Worm (Caenorhabditis elegans) whole organism, L1 larva: ENCODE measurements around the gene col-110.

Source experiments
- ceh-82 ChIP-seq, 3 experiments: fragments of 150-350 bp in 1 of 3; sonication (generic microtip) in 2 of 3; optimal IDR thresholded peaks; 2 replicates each; lab custom pipeline; 2014 to 2017; ENCODE audit warnings: missing biosample characterization in 3 of 3, missing genetic modification characterization in 3 of 3
- egl-27 ChIP-seq, 2 experiments: fragments of 150-350 bp in 1 of 2; sonication (generic microtip); optimal IDR thresholded peaks; 3 replicates each; lab custom pipeline; 2017 to 2018; ENCODE audit warnings: missing biosample characterization in 2 of 2, missing genetic modification characterization in 2 of 2, missing genetic modification reagents in 2 of 2
- nhr-47 ChIP-seq: sonication (generic microtip); optimal IDR thresholded peaks from 2 replicates; lab custom pipeline; 2016; ENCODE audit warnings: mild to moderate bottlenecking, missing genetic modification characterization, moderate library complexity, missing compliant biosample characterization
- skn-1 ChIP-seq: fragments of 150-350 bp; optimal IDR thresholded peaks from 2 replicates; lab custom pipeline; 2014; ENCODE audit warnings: missing biosample characterization, missing genetic modification characterization

ce11 chrIV:4647385-4647784 is 37.9 kb upstream of the col-110 start, which contains the start of gene F29B9.8:
- TF ChIP-seq skn-1 (tag; lab: Kevin White, UChicago), result no peak
- no peak for TF ChIP-seq nhr-47
- no peak for TF ChIP-seq ceh-82 (tag; optimal IDR thresholded peaks at IDR 0.05; lab: Kevin White, UChicago)
- no peak for TF ChIP-seq egl-27 (tag; optimal IDR thresholded peaks at IDR 0.05; lab: Kevin White, UChicago)
